Worm (Caenorhabditis elegans): ENCODE results near the gene R08C7.8.

R08C7.8 gene

ce11 chrIV:4470885-4471772 lies 36.8 kb upstream of the R08C7.8 start (continued):
- TF ChIP-seq unc-86 (tag; optimal IDR thresholded peaks at IDR 0.05) = peak; percentile 21
- no peak for TF ChIP-seq lir-3 (tag; optimal IDR thresholded peaks at IDR 0.05; ENCODE audit: poor library complexity)
- peak; percentile 11 for TF ChIP-seq tbx-2 (tag; optimal IDR thresholded peaks at IDR 0.05)
- TF ChIP-seq pax-3 (tag; optimal IDR thresholded peaks at IDR 0.05) = no peak
- TF ChIP-seq nhr-77 (tag; optimal IDR thresholded peaks at IDR 0.05) = no peak
- no peak for TF ChIP-seq zag-1 (tag; optimal IDR thresholded peaks at IDR 0.05)
- peak in 2 of 3 experiments; percentile 14 to 23 for TF ChIP-seq ceh-82 (tag; optimal IDR thresholded peaks at IDR 0.05)
- TF ChIP-seq ceh-63 (GFP tag; optimal IDR thresholded peaks at IDR 0.05) = no peak
- TF ChIP-seq zip-4 (GFP tag; optimal IDR thresholded peaks at IDR 0.05) = peak; percentile 21
- TF ChIP-seq rnt-1 (tag; optimal IDR thresholded peaks at IDR 0.05) = peak; percentile 50
- TF ChIP-seq ama-1 (optimal IDR thresholded peaks at IDR 0.05) = no peak
- no peak for TF ChIP-seq egl-13 (tag; optimal IDR thresholded peaks at IDR 0.05)
- TF ChIP-seq ces-1 (GFP tag; optimal IDR thresholded peaks at IDR 0.05) = no peak
- no peak for TF ChIP-seq Y116A8C.19 (tag; optimal IDR thresholded peaks at IDR 0.05; ENCODE audit: borderline replicate concordance)
- no peak for TF ChIP-seq tlp-1 (tag; optimal IDR thresholded peaks at IDR 0.05)
- no peak for TF ChIP-seq jun-1 (tag; optimal IDR thresholded peaks at IDR 0.05)
- TF ChIP-seq snpc-4 (tag; optimal IDR thresholded peaks at IDR 0.05) = no peak
- peak; percentile 55 for TF ChIP-seq lin-14 (GFP tag; optimal IDR thresholded peaks at IDR 0.05)
- TF ChIP-seq ztf-11 (tag; optimal IDR thresholded peaks at IDR 0.05) = peak in 1 of 2 experiments; percentile 38
- TF ChIP-seq elt-3 (tag; optimal IDR thresholded peaks at IDR 0.05) = peak in 1 of 6 experiments; percentile 33
- no peak for TF ChIP-seq egl-27 (tag; optimal IDR thresholded peaks at IDR 0.05)
- peak; percentile 11 for TF ChIP-seq nhr-47 (tag; optimal IDR thresholded peaks at IDR 0.05)
- TF ChIP-seq mdl-1 (tag; optimal IDR thresholded peaks at IDR 0.05) = peak in 1 of 2 experiments; percentile 86
- no peak for TF ChIP-seq unc-98 (GFP tag; IDR thresholded peaks at IDR 0.05)
- no peak for TF ChIP-seq unc-62 (GFP tag; optimal IDR thresholded peaks at IDR 0.05)
- peak; percentile 17 to 35 for TF ChIP-seq lsy-2 (tag; optimal IDR thresholded peaks at IDR 0.05)
- no peak for TF ChIP-seq elt-2 (tag; optimal IDR thresholded peaks at IDR 0.05)
- TF ChIP-seq ztf-4 (tag; optimal IDR thresholded peaks at IDR 0.05) = no peak
- TF ChIP-seq nhr-76 (tag; optimal IDR thresholded peaks at IDR 0.05) = no peak
- no peak for TF ChIP-seq mep-1 (tag; optimal IDR thresholded peaks at IDR 0.05)
- TF ChIP-seq fkh-4 (tag; optimal IDR thresholded peaks at IDR 0.05; ENCODE audit: borderline replicate concordance) = no peak
- peak; percentile 54 for TF ChIP-seq C16A3.4 (tag; optimal IDR thresholded peaks at IDR 0.05)
- TF ChIP-seq dsc-1 (tag; optimal IDR thresholded peaks at IDR 0.05) = peak; percentile 25
- no peak for TF ChIP-seq irx-1 (tag; optimal IDR thresholded peaks at IDR 0.05)
- TF ChIP-seq alr-1 (tag; optimal IDR thresholded peaks at IDR 0.05; ENCODE audit: borderline replicate concordance) = no peak
- peak; percentile 47 for TF ChIP-seq nhr-71 (tag; optimal IDR thresholded peaks at IDR 0.05)
- TF ChIP-seq isw-1 (GFP tag; IDR thresholded peaks at IDR 0.05) = no peak
- TF ChIP-seq blmp-1 (tag; optimal IDR thresholded peaks at IDR 0.05) = peak; percentile 6
- TF ChIP-seq lin-35 (GFP tag; optimal IDR thresholded peaks at IDR 0.05) = peak; percentile 59 to 81
- no peak for TF ChIP-seq sup-37 (GFP tag; optimal IDR thresholded peaks at IDR 0.05)
- TF ChIP-seq nhr-28 (tag; optimal IDR thresholded peaks at IDR 0.05) = no peak
- TF ChIP-seq hlh-4 (tag; optimal IDR thresholded peaks at IDR 0.05) = no peak
- peak; percentile 9 for TF ChIP-seq nhr-20 (tag; optimal IDR thresholded peaks at IDR 0.05)

Data from whole organism, L1 larva.